Fruit fly (Drosophila melanogaster) S2 (cell line): ENCODE data around the gene CAH3.

ENCODE experiments used
- CG8478 ChIP-seq: fragments of >200 bp; optimal IDR thresholded peaks from 2 replicates; lab custom pipeline; 2018
- CTCF ChIP-seq, 2 experiments: fragments of >200 bp; optimal IDR thresholded peaks; 2 replicates each; lab custom pipeline; 2018

- no peak for TF ChIP-seq CTCF (optimal IDR thresholded peaks at IDR 0.05; lab: Kevin White, UChicago)
- TF ChIP-seq CG8478 (lab: Kevin White, UChicago) = no peak
Observed at dm6 chrX:8714064-8715046, 33.3 kb downstream of the CAH3 start, which contains the start of the genes CG2004 and CG1785.
